Fruit fly (Drosophila melanogaster) whole organism: ENCODE measurements around the gene CG2321.

Experiments used
- CG8478 ChIP-seq: fragments of >200 bp; optimal IDR thresholded peaks from 2 replicates; lab custom pipeline; 2018; ENCODE audit warnings: inconsistent platforms
- pan ChIP-seq: fragments of >200 bp; optimal IDR thresholded peaks from 2 replicates; lab custom pipeline; 2017

- TF ChIP-seq CG8478 (no peak), pan (no peak)
These were observed 4.3 kb upstream of the CG2321 start, which contains the start of the genes CG2310 and Diedel for dm6 chr3R:29493242-29493944.
